Worm (Caenorhabditis elegans): ENCODE data around the gene C17C3.24.

C17C3.24 gene

ce11 chrII:5494405-5494804, 47.2 kb downstream of the C17C3.24 start, which contains the start of gene F12A10.6:
F12A10.6 (minus strand) TSS chrII:5494505.
- TF ChIP-seq nhr-2 (tag; optimal IDR thresholded peaks at IDR 0.05) (no peak), lsy-2 (tag; optimal IDR thresholded peaks at IDR 0.05) (no peak), pha-4 (tag; optimal IDR thresholded peaks at IDR 0.05) (no peak), zip-8 (tag; optimal IDR thresholded peaks at IDR 0.05) (no peak), ceh-39 (tag; optimal IDR thresholded peaks at IDR 0.05) (no peak), elt-1 (tag; optimal IDR thresholded peaks at IDR 0.05; ENCODE audit: borderline replicate concordance, insufficient read depth) (no peak), bed-3 (GFP tag; optimal IDR thresholded peaks at IDR 0.05) (no peak), mls-2 (tag; optimal IDR thresholded peaks at IDR 0.05) (no peak), ces-1 (GFP tag; optimal IDR thresholded peaks at IDR 0.05) (no peak), nhr-12 (tag; optimal IDR thresholded peaks at IDR 0.05) (no peak), lin-32 (GFP tag; optimal IDR thresholded peaks at IDR 0.05) (no peak), mep-1 (tag; optimal IDR thresholded peaks at IDR 0.05) (no peak), sptf-1 (tag; optimal IDR thresholded peaks at IDR 0.05) (no peak), unc-120 (tag; optimal IDR thresholded peaks at IDR 0.05; ENCODE audit: poor library complexity, severe bottlenecking) (no peak), ztf-11 (tag; optimal IDR thresholded peaks at IDR 0.05) (no peak), flh-1 (GFP tag; optimal IDR thresholded peaks at IDR 0.05) (no peak), sem-2 (GFP tag; optimal IDR thresholded peaks at IDR 0.05) (no peak), snpc-4 (tag; optimal IDR thresholded peaks at IDR 0.05) (no peak)
